Worm (Caenorhabditis elegans) whole organism, young adult: Measurements from ENCODE around the gene hadb-1.

Experiments used
- B0261.1 ChIP-seq: sonication (generic microtip); optimal IDR thresholded peaks from 2 replicates; lab custom pipeline; 2016; ENCODE audit warnings: mild to moderate bottlenecking, missing genetic modification characterization, moderate library complexity, missing compliant biosample characterization
- C06A6.2 ChIP-seq: fragments of 200-800 bp; sonication (Bioruptor generic); conservative IDR thresholded peaks from 2 replicates; pipeline ENCODE4 v1.3.6; 2022; ENCODE audit warnings: missing genetic modification characterization, missing compliant biosample characterization
- C17E4.6 ChIP-seq: fragments of 200-800 bp; sonication (Bioruptor generic); IDR thresholded peaks from 2 replicates; pipeline ENCODE4 v1.3.6; 2022; ENCODE audit warnings: missing genetic modification reagents, missing genetic modification characterization, missing compliant biosample characterization
- D2030.7 ChIP-seq: fragments of 200-800 bp; sonication (Bioruptor generic); IDR thresholded peaks from 2 replicates; pipeline ENCODE4 v1.3.6; 2022; ENCODE audit warnings: missing genetic modification reagents, missing genetic modification characterization, missing compliant biosample characterization
- F10E7.11 ChIP-seq: sonication (generic microtip); optimal IDR thresholded peaks from 2 replicates; lab custom pipeline; 2017; ENCODE audit warnings: mild to moderate bottlenecking, missing genetic modification characterization, moderate library complexity, missing compliant biosample characterization
- F49E8.2 ChIP-seq: sonication (generic microtip); optimal IDR thresholded peaks from 3 replicates; lab custom pipeline; 2017; ENCODE audit warnings: missing genetic modification characterization, mild to moderate bottlenecking, missing compliant biosample characterization, antibody characterized with exemption, moderate library complexity; ENCODE audit not compliant: insufficient read depth
- F55B11.4 ChIP-seq: sonication (generic microtip); optimal IDR thresholded peaks from 2 replicates; lab custom pipeline; 2016; ENCODE audit warnings: missing compliant biosample characterization, missing genetic modification characterization, borderline replicate concordance; ENCODE audit not compliant: insufficient read depth
- F57C9.4 ChIP-seq: sonication (generic microtip); optimal IDR thresholded peaks from 2 replicates; lab custom pipeline; 2017; ENCODE audit warnings: mild to moderate bottlenecking, missing genetic modification characterization, missing compliant biosample characterization
- T07F8.4 ChIP-seq: sonication (generic microtip); optimal IDR thresholded peaks from 2 replicates; lab custom pipeline; 2016; ENCODE audit warnings: mild to moderate bottlenecking, missing genetic modification characterization, moderate library complexity, missing compliant biosample characterization
- Y53F4B.3 ChIP-seq: fragments of 200-800 bp; sonication (Bioruptor generic); IDR thresholded peaks from 2 replicates; pipeline ENCODE4 v1.3.6; 2022; ENCODE audit warnings: missing genetic modification reagents, missing genetic modification characterization, missing compliant biosample characterization
- Y67H2A.10 ChIP-seq: fragments of 200-800 bp; sonication (Bioruptor generic); conservative IDR thresholded peaks from 2 replicates; pipeline ENCODE4 v1.3.6; 2022; ENCODE audit warnings: missing genetic modification reagents, missing genetic modification characterization, missing compliant biosample characterization
- attf-3 ChIP-seq: fragments of 200-800 bp; sonication (Bioruptor generic); conservative IDR thresholded peaks from 2 replicates; pipeline ENCODE4 v1.3.6; 2022; ENCODE audit warnings: missing genetic modification reagents, missing genetic modification characterization, missing compliant biosample characterization
- attf-6 ChIP-seq: fragments of 200-800 bp; sonication (Bioruptor generic); IDR thresholded peaks from 2 replicates; pipeline ENCODE4 v1.3.6; 2022; ENCODE audit warnings: missing genetic modification reagents, missing genetic modification characterization, missing compliant biosample characterization
- ceh-91 ChIP-seq: fragments of 200-800 bp; sonication (Bioruptor generic); IDR thresholded peaks from 2 replicates; pipeline ENCODE4 v1.3.6; 2022; ENCODE audit warnings: missing genetic modification reagents, missing genetic modification characterization, missing compliant biosample characterization
- chd-7 ChIP-seq: sonication (generic microtip); optimal IDR thresholded peaks from 2 replicates; lab custom pipeline; 2016; ENCODE audit warnings: mild to moderate bottlenecking, missing genetic modification characterization, moderate library complexity, missing compliant biosample characterization
- egl-18 ChIP-seq: fragments of 200-800 bp; sonication (Bioruptor generic); IDR thresholded peaks from 2 replicates; pipeline ENCODE4 v1.3.6; 2022; ENCODE audit warnings: missing genetic modification reagents, missing genetic modification characterization, missing compliant biosample characterization
- egl-44 ChIP-seq: fragments of 200-800 bp; sonication (Bioruptor generic); IDR thresholded peaks from 2 replicates; pipeline ENCODE4 v1.3.6; 2022; ENCODE audit warnings: missing genetic modification reagents, missing genetic modification characterization, missing compliant biosample characterization
- egrh-3 ChIP-seq: fragments of 200-800 bp; sonication (Bioruptor generic); IDR thresholded peaks from 2 replicates; pipeline ENCODE4 v1.3.6; 2022; ENCODE audit warnings: missing genetic modification reagents, missing genetic modification characterization, missing compliant biosample characterization
- ets-4 ChIP-seq: fragments of 200-800 bp; sonication (Bioruptor generic); optimal IDR thresholded peaks from 2 replicates; lab custom pipeline; 2018; ENCODE audit warnings: mild to moderate bottlenecking, missing genetic modification characterization, missing compliant biosample characterization
- him-1 ChIP-seq: sonication (generic microtip); optimal IDR thresholded peaks from 2 replicates; lab custom pipeline; 2016; ENCODE audit warnings: missing genotype, missing genetic modification reagents, missing genetic modification characterization, missing compliant biosample characterization
- hmg-1.2 ChIP-seq: fragments of 200-800 bp; sonication (Bioruptor generic); IDR thresholded peaks from 2 replicates; pipeline ENCODE4 v1.3.6; 2022; ENCODE audit warnings: missing genetic modification reagents, missing genetic modification characterization, missing compliant biosample characterization
- hrde-1 ChIP-seq: sonication (generic microtip); optimal IDR thresholded peaks from 2 replicates; lab custom pipeline; 2016; ENCODE audit warnings: missing genetic modification characterization, mild to moderate bottlenecking, missing compliant biosample characterization, moderate library complexity, missing genotype, missing genetic modification reagents, borderline replicate concordance
- let-526 ChIP-seq: fragments of 200-800 bp; sonication (Bioruptor generic); IDR thresholded peaks from 2 replicates; pipeline ENCODE4 v1.3.6; 2022; ENCODE audit warnings: missing genetic modification reagents, missing genetic modification characterization, missing compliant biosample characterization
- lin-26 ChIP-seq: fragments of 200-800 bp; sonication (Bioruptor generic); IDR thresholded peaks from 2 replicates; pipeline ENCODE4 v1.3.6; 2022; ENCODE audit warnings: missing genetic modification reagents, missing genetic modification characterization, missing compliant biosample characterization
- lin-40 ChIP-seq: sonication (generic microtip); optimal IDR thresholded peaks from 2 replicates; lab custom pipeline; 2016; ENCODE audit warnings: missing genetic modification characterization, mild to moderate bottlenecking, missing compliant biosample characterization, missing genotype, missing genetic modification reagents
- lin-54 ChIP-seq: fragments of 200-800 bp; sonication (Bioruptor generic); optimal IDR thresholded peaks from 2 replicates; lab custom pipeline; 2018; ENCODE audit warnings: mild to moderate bottlenecking, missing genetic modification characterization, missing compliant biosample characterization
- madf-3 ChIP-seq: fragments of 200-800 bp; sonication (Bioruptor generic); IDR thresholded peaks from 2 replicates; pipeline ENCODE4 v1.3.6; 2022; ENCODE audit warnings: missing genetic modification reagents, missing genetic modification characterization, missing compliant biosample characterization
- madf-6 ChIP-seq: fragments of 200-800 bp; sonication (Bioruptor generic); IDR thresholded peaks from 2 replicates; pipeline ENCODE4 v1.3.6; 2022; ENCODE audit warnings: missing genetic modification reagents, missing genetic modification characterization, missing compliant biosample characterization
- mxl-1 ChIP-seq: sonication (generic microtip); optimal IDR thresholded peaks from 2 replicates; lab custom pipeline; 2016; ENCODE audit warnings: missing genetic modification characterization, missing compliant biosample characterization
- nhr-179 ChIP-seq: sonication (generic microtip); optimal IDR thresholded peaks from 2 replicates; lab custom pipeline; 2016; ENCODE audit warnings: mild to moderate bottlenecking, missing genetic modification characterization, missing compliant biosample characterization
- nhr-80 ChIP-seq: sonication (generic microtip); optimal IDR thresholded peaks from 2 replicates; lab custom pipeline; 2016; ENCODE audit warnings: missing genetic modification characterization, missing compliant biosample characterization
- nhr-90 ChIP-seq: sonication (generic microtip); optimal IDR thresholded peaks from 2 replicates; lab custom pipeline; 2016; ENCODE audit warnings: missing genotype, mild to moderate bottlenecking, missing genetic modification characterization, missing compliant biosample characterization
- pbrm-1 ChIP-seq: fragments of 200-800 bp; sonication (Bioruptor generic); IDR thresholded peaks from 2 replicates; pipeline ENCODE4 v1.3.6; 2022; ENCODE audit warnings: missing genetic modification reagents, missing genetic modification characterization, missing compliant biosample characterization
- rcor-1 ChIP-seq: fragments of 200-800 bp; sonication (Bioruptor generic); IDR thresholded peaks from 2 replicates; pipeline ENCODE4 v1.3.6; 2022; ENCODE audit warnings: missing genetic modification reagents, missing genetic modification characterization, missing compliant biosample characterization
- rec-8 ChIP-seq, 2 experiments: sonication (generic microtip); optimal IDR thresholded peaks; 2 replicates each; lab custom pipeline; 2016; ENCODE audit warnings: mild to moderate bottlenecking in 2 of 2, missing genetic modification characterization in 2 of 2, missing genetic modification reagents in 2 of 2, missing genotype in 2 of 2, missing biosample characterization in 1 of 2, missing compliant biosample characterization in 1 of 2, moderate library complexity in 1 of 2
- rpc-1 ChIP-seq, 2 experiments: fragments of 150-350 bp in 1 of 2; sonication (generic microtip) in 1 of 2; optimal IDR thresholded peaks; 2 replicates each; lab custom pipeline; 2014 to 2018; ENCODE audit warnings: missing biosample characterization in 1 of 2, missing genetic modification characterization in 1 of 2, missing genetic modification reagents in 1 of 2, missing genotype in 1 of 2
- sdz-38 ChIP-seq: sonication (generic microtip); optimal IDR thresholded peaks from 2 replicates; lab custom pipeline; 2016; ENCODE audit warnings: missing genotype, missing genetic modification characterization, missing compliant biosample characterization
- snpc-1.1 ChIP-seq: sonication (generic microtip); optimal IDR thresholded peaks from 2 replicates; lab custom pipeline; 2017; ENCODE audit warnings: missing genetic modification characterization, mild to moderate bottlenecking, missing compliant biosample characterization, antibody characterized with exemption, moderate library complexity, missing genotype, missing genetic modification reagents; ENCODE audit not compliant: insufficient read depth
- snpc-1.3 ChIP-seq: sonication (generic microtip); optimal IDR thresholded peaks from 2 replicates; lab custom pipeline; 2017; ENCODE audit warnings: missing genetic modification characterization, mild to moderate bottlenecking, missing compliant biosample characterization, antibody characterized with exemption, moderate library complexity, missing genotype, missing genetic modification reagents; ENCODE audit not compliant: insufficient read depth
- snpc-4 ChIP-seq, 5 experiments: fragments of 150-350 bp in 1 of 5; sonication (generic microtip) in 4 of 5; optimal IDR thresholded peaks; 2 replicates each; lab custom pipeline; 2014 to 2018; ENCODE audit warnings: missing genetic modification characterization in 5 of 5, missing biosample characterization in 3 of 5, antibody characterized with exemption in 2 of 5, mild to moderate bottlenecking in 2 of 5, missing compliant biosample characterization in 2 of 5, missing genotype in 2 of 5, moderate library complexity in 2 of 5, missing genetic modification reagents in 1 of 5
- tbp1 ChIP-seq: fragments of 200-800 bp; sonication (Bioruptor generic); optimal IDR thresholded peaks from 2 replicates; lab custom pipeline; 2018; ENCODE audit warnings: mild to moderate bottlenecking, missing genetic modification characterization, missing compliant biosample characterization
- zim-3 ChIP-seq: sonication (generic microtip); optimal IDR thresholded peaks from 2 replicates; lab custom pipeline; 2017; ENCODE audit warnings: mild to moderate bottlenecking, missing genetic modification characterization, moderate library complexity, missing compliant biosample characterization
- ztf-22 ChIP-seq: fragments of 200-800 bp; sonication (Bioruptor generic); optimal IDR thresholded peaks from 2 replicates; lab custom pipeline; 2018; ENCODE audit warnings: mild to moderate bottlenecking, missing genetic modification characterization, moderate library complexity, missing compliant biosample characterization

hadb-1 gene

DNA sequence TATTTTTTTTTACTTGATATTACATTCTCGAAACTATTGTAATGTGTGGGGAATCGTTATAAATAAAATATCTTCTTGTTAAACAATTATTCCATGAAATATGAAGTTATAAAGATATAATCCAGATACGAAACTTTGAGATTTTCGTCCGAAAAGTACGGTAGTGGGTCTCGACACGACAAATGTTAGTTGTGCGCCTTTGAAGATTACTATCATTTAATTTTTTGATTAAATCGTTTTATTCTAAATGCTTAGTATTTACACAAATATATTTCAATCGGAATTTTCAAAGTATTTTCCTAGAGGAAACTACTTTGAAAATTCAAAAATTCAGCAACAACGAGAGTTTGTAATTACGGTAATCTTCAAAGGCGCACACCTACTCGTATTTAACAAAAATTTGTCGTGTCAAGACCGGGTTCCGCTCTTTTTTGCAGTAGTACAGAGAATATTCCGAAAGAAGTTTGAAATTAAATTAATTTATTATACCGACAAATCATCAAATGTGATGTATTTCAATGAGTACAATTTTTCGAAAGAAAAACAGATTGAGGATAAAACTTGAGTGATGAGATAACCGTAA, 36.1 kb downstream of the hadb-1 start (continued):
- no peak for TF ChIP-seq egl-44 (GFP tag; lab: Robert Waterston, UW)

ce11 chrIII:8650235-8650817, 38.0 kb downstream of the hadb-1 start, which contains the start of gene flp-23:
Gene flp-23 (plus strand): TSS chrIII:8650767.
- TF ChIP-seq D2030.7 (GFP tag; lab: Robert Waterston, UW) (peak; percentile 50; the same call in 1 of the 2 replicates), snpc-1.1 (tag; lab: Kevin White, UChicago) (no peak), him-1 (peak; percentile 79), nhr-179 (tag; lab: Kevin White, UChicago) (no peak), hmg-1.2 (GFP tag; lab: Robert Waterston, UW) (peak; percentile 50), rec-8 (tag; optimal IDR thresholded peaks at IDR 0.05; lab: Kevin White, UChicago) (peak in 1 of 2 experiments; percentile 54), egl-18 (GFP tag; lab: Robert Waterston, UW) (no peak), attf-6 (GFP tag; lab: Robert Waterston, UW) (no peak), rcor-1 (GFP tag; lab: Robert Waterston, UW) (0 out of 2 replicates have a peak, but pooled peaks have one; percentile 26), snpc-4 (GFP tag; optimal IDR thresholded peaks at IDR 0.05; lab: Kevin White, UChicago) (peak; percentile 43), snpc-4 (tag; optimal IDR thresholded peaks at IDR 0.05; lab: Kevin White, UChicago) (peak in 1 of 4 experiments; percentile 36), egrh-3 (GFP tag; lab: Robert Waterston, UW) (0 out of 2 replicates have a peak, but pooled peaks have one; percentile 9), F49E8.2 (tag; lab: Kevin White, UChicago) (peak; percentile 4), nhr-80 (tag; lab: Kevin White, UChicago) (no peak), chd-7 (tag; lab: Kevin White, UChicago) (no peak), C17E4.6 (GFP tag; lab: Robert Waterston, UW) (no peak), nhr-90 (tag; lab: Kevin White, UChicago) (peak; percentile 72), zim-3 (tag; lab: Kevin White, UChicago) (no peak), lin-40 (tag; lab: Kevin White, UChicago) (peak; percentile 17), let-526 (GFP tag; lab: Robert Waterston, UW) (no peak), C06A6.2 (GFP tag; lab: Robert Waterston, UW) (no peak), mxl-1 (tag; lab: Kevin White, UChicago) (peak; percentile 24), sdz-38 (tag; lab: Kevin White, UChicago) (no peak), madf-6 (GFP tag; lab: Robert Waterston, UW) (peak; percentile 17; the same call in 1 of the 2 replicates), hrde-1 (tag; lab: Kevin White, UChicago) (no peak), ceh-91 (GFP tag; lab: Robert Waterston, UW) (no peak), ztf-22 (no peak), rpc-1 (optimal IDR thresholded peaks at IDR 0.05; lab: Kevin White, UChicago) (peak; percentile 72), rpc-1 (tag; optimal IDR thresholded peaks at IDR 0.05; lab: Kevin White, UChicago) (peak; percentile 86), madf-3 (GFP tag; lab: Robert Waterston, UW) (no peak), B0261.1 (peak; percentile 76), F10E7.11 (no peak), attf-3 (0 out of 2 replicates have a peak, but pooled peaks have one; percentile 15), ets-4 (GFP tag; lab: Kevin White, UChicago) (no peak), pbrm-1 (GFP tag; lab: Robert Waterston, UW) (peak; percentile 45; the same call in 1 of the 2 replicates), snpc-1.3 (peak; percentile 13), tbp1 (GFP tag; lab: Kevin White, UChicago) (peak; percentile 90), F57C9.4 (tag; lab: Kevin White, UChicago) (no peak), T07F8.4 (tag; lab: Kevin White, UChicago) (no peak), F55B11.4 (no peak), lin-54 (GFP tag; lab: Kevin White, UChicago) (no peak), lin-26 (GFP tag; lab: Robert Waterston, UW) (peak; percentile 72), Y67H2A.10 (GFP tag; lab: Robert Waterston, UW) (no peak), Y53F4B.3 (GFP tag; lab: Robert Waterston, UW) (no peak)
